Fruit fly (Drosophila melanogaster) whole organism, embryonic: Measurements from ENCODE around the gene DIP2.

Source experiments
- Asciz ChIP-seq: fragments of 200-800 bp; sonication (Bioruptor generic); optimal IDR thresholded peaks from 2 replicates; lab custom pipeline; 2017; ENCODE audit warnings: missing biosample characterization, mild to moderate bottlenecking, missing genetic modification characterization, missing genetic modification reagents
- BEAF-32 ChIP-seq: fragments of 200-800 bp; sonication (Bioruptor generic); optimal IDR thresholded peaks from 3 replicates; lab custom pipeline; 2017; ENCODE audit warnings: missing biosample characterization, missing genetic modification characterization, mild to moderate bottlenecking, moderate library complexity, missing genetic modification reagents
- CG10267 ChIP-seq: fragments of 200-800 bp; sonication (Bioruptor generic); optimal IDR thresholded peaks from 2 replicates; lab custom pipeline; 2018; ENCODE audit warnings: missing biosample characterization, mild to moderate bottlenecking, missing genetic modification characterization, moderate library complexity
- CG12071 ChIP-seq: fragments of 200-800 bp; sonication (Bioruptor generic); optimal IDR thresholded peaks from 3 replicates; lab custom pipeline; 2018; ENCODE audit warnings: missing biosample characterization, mild to moderate bottlenecking, missing genetic modification characterization
- CG12219 ChIP-seq: fragments of 200-800 bp; sonication (Bioruptor generic); optimal IDR thresholded peaks from 3 replicates; lab custom pipeline; 2018; ENCODE audit warnings: missing biosample characterization, mild to moderate bottlenecking, missing genetic modification characterization
- CG12659 ChIP-seq: fragments of 200-800 bp; sonication (Bioruptor generic); optimal IDR thresholded peaks from 3 replicates; lab custom pipeline; 2017; ENCODE audit warnings: mild to moderate bottlenecking, missing biosample characterization, missing genetic modification reagents, missing genetic modification characterization
- CG12744 ChIP-seq: fragments of 200-800 bp; sonication (Bioruptor generic); optimal IDR thresholded peaks from 2 replicates; lab custom pipeline; 2016; ENCODE audit warnings: missing biosample characterization, missing genetic modification characterization
- CG13287 ChIP-seq: fragments of 200-800 bp; sonication (Bioruptor generic); IDR thresholded peaks from 2 replicates; pipeline ENCODE4 v1.3.6; 2022; ENCODE audit warnings: missing biosample characterization, missing genetic modification characterization; ENCODE audit not compliant: partially characterized antibody
- CG14710 ChIP-seq: fragments of 200-800 bp; sonication (Bioruptor generic); optimal IDR thresholded peaks from 3 replicates; lab custom pipeline; 2019; ENCODE audit warnings: missing biosample characterization, mild to moderate bottlenecking, missing genetic modification characterization, moderate library complexity
- CG14860 ChIP-seq: fragments of 200-800 bp; sonication (Bioruptor generic); IDR thresholded peaks from 3 replicates; pipeline ENCODE4 v1.3.6; 2022; ENCODE audit warnings: missing biosample characterization, missing genetic modification characterization; ENCODE audit not compliant: partially characterized antibody
- CG15479 ChIP-seq: fragments of 200-800 bp; sonication (Bioruptor generic); optimal IDR thresholded peaks from 3 replicates; lab custom pipeline; 2019; ENCODE audit warnings: missing biosample characterization, mild to moderate bottlenecking, missing genetic modification characterization, moderate library complexity
- CG17385 ChIP-seq: fragments of 200-800 bp; sonication (Bioruptor generic); optimal IDR thresholded peaks from 3 replicates; lab custom pipeline; 2018; ENCODE audit warnings: missing biosample characterization, mild to moderate bottlenecking, missing genetic modification characterization
- CG17829 ChIP-seq: fragments of 200-800 bp; optimal IDR thresholded peaks from 2 replicates; lab custom pipeline; 2019; ENCODE audit warnings: missing biosample characterization, mild to moderate bottlenecking, missing genetic modification characterization, moderate library complexity
- CG2202 ChIP-seq: fragments of 200-800 bp; sonication (Bioruptor generic); optimal IDR thresholded peaks from 2 replicates; lab custom pipeline; 2018; ENCODE audit warnings: missing biosample characterization, mild to moderate bottlenecking, missing genetic modification characterization
- CG30020 ChIP-seq: fragments of 200-800 bp; optimal IDR thresholded peaks from 2 replicates; lab custom pipeline; 2019; ENCODE audit warnings: missing biosample characterization, mild to moderate bottlenecking, missing genetic modification characterization, moderate library complexity
- CG31224 ChIP-seq: fragments of 200-800 bp; sonication (Bioruptor generic); IDR thresholded peaks from 2 replicates; pipeline ENCODE4 v1.3.6; 2022; ENCODE audit warnings: missing biosample characterization, missing genetic modification characterization
- CG34422 ChIP-seq: fragments of 200-800 bp; sonication (Bioruptor generic); IDR thresholded peaks from 3 replicates; pipeline ENCODE4 v1.3.6; 2022; ENCODE audit warnings: missing biosample characterization, missing genetic modification characterization
- CG4617 ChIP-seq: fragments of 200-800 bp; sonication (Bioruptor generic); optimal IDR thresholded peaks from 3 replicates; lab custom pipeline; 2016; ENCODE audit warnings: missing biosample characterization, missing genetic modification characterization, borderline replicate concordance
- CG4820 ChIP-seq: fragments of 200-800 bp; sonication (Bioruptor generic); optimal IDR thresholded peaks from 3 replicates; lab custom pipeline; 2016; ENCODE audit warnings: missing biosample characterization, missing genetic modification characterization
- CG6175 ChIP-seq: fragments of 200-800 bp; sonication (Bioruptor generic); IDR thresholded peaks from 3 replicates; pipeline ENCODE4 v1.3.6; 2022; ENCODE audit warnings: missing biosample characterization, missing genetic modification characterization
- CG7745 ChIP-seq: fragments of 200-800 bp; sonication (Bioruptor generic); optimal IDR thresholded peaks from 2 replicates; lab custom pipeline; 2018; ENCODE audit warnings: missing biosample characterization, mild to moderate bottlenecking, missing genetic modification characterization, moderate library complexity
- CG8281 ChIP-seq: fragments of 200-800 bp; sonication (Bioruptor generic); optimal IDR thresholded peaks from 2 replicates; lab custom pipeline; 2018; ENCODE audit warnings: missing biosample characterization, mild to moderate bottlenecking, missing genetic modification characterization, moderate library complexity
- CG9797 ChIP-seq: fragments of 200-800 bp; sonication (Bioruptor generic); optimal IDR thresholded peaks from 3 replicates; lab custom pipeline; 2018; ENCODE audit warnings: missing biosample characterization, mild to moderate bottlenecking, missing genetic modification characterization
- CTCF ChIP-seq: fragments of 200-800 bp; sonication (Bioruptor generic); optimal IDR thresholded peaks from 2 replicates; lab custom pipeline; 2017; ENCODE audit warnings: missing biosample characterization, mild to moderate bottlenecking, missing genetic modification characterization, moderate library complexity
- D19B ChIP-seq: fragments of 200-800 bp; sonication (Bioruptor generic); optimal IDR thresholded peaks from 2 replicates; lab custom pipeline; 2017; ENCODE audit warnings: missing biosample characterization, mild to moderate bottlenecking, missing genetic modification characterization
- Deaf1 ChIP-seq: fragments of 200-800 bp; optimal IDR thresholded peaks from 3 replicates; lab custom pipeline; 2019; ENCODE audit warnings: missing biosample characterization, mild to moderate bottlenecking, missing genetic modification characterization, moderate library complexity
- Dek ChIP-seq: fragments of 200-800 bp; sonication (Bioruptor generic); optimal IDR thresholded peaks from 3 replicates; lab custom pipeline; 2019; ENCODE audit warnings: missing biosample characterization, mild to moderate bottlenecking, missing genetic modification characterization, moderate library complexity
- Dll ChIP-seq: fragments of 200-800 bp; sonication (Bioruptor generic); IDR thresholded peaks from 4 replicates; pipeline ENCODE4 v1.3.6; 2022; ENCODE audit warnings: missing biosample characterization, missing genetic modification characterization; ENCODE audit not compliant: partially characterized antibody
- Doc2 ChIP-seq: fragments of 200-800 bp; sonication (Bioruptor generic); IDR thresholded peaks from 2 replicates; pipeline ENCODE4 v1.3.6; 2022; ENCODE audit warnings: missing biosample characterization, missing genetic modification characterization
- Dp ChIP-seq: fragments of 200-800 bp; sonication (Bioruptor generic); optimal IDR thresholded peaks from 2 replicates; lab custom pipeline; 2018; ENCODE audit warnings: missing biosample characterization, mild to moderate bottlenecking, missing genetic modification characterization, moderate library complexity
- Fer1 ChIP-seq: fragments of 200-800 bp; sonication (Bioruptor generic); optimal IDR thresholded peaks from 2 replicates; lab custom pipeline; 2017; ENCODE audit warnings: missing biosample characterization, mild to moderate bottlenecking, missing genetic modification characterization
- Hmx ChIP-seq: fragments of 200-800 bp; sonication (Bioruptor generic); optimal IDR thresholded peaks from 2 replicates; lab custom pipeline; 2016; ENCODE audit warnings: missing biosample characterization, missing genetic modification characterization
- MESR4 ChIP-seq: fragments of 200-800 bp; sonication (Bioruptor generic); optimal IDR thresholded peaks from 2 replicates; lab custom pipeline; 2018; ENCODE audit warnings: missing biosample characterization, mild to moderate bottlenecking, missing genetic modification characterization, moderate library complexity
- Med ChIP-seq: fragments of 200-800 bp; sonication (Bioruptor generic); peaks from one replicate; lab custom pipeline; 2016; ENCODE audit warnings: missing biosample characterization, missing genetic modification characterization, mild to moderate bottlenecking, inconsistent platforms, moderate library complexity
- Sin3A ChIP-seq: fragments of >200 bp; optimal IDR thresholded peaks from 2 replicates; lab custom pipeline; 2018
- Stat92E ChIP-seq, 3 experiments: fragments of >200 bp in 2 of 3; fragments of 200-800 bp in 1 of 3; sonication (Bioruptor generic) in 1 of 3; optimal IDR thresholded peaks; 2 replicates each; lab custom pipeline; 2017 to 2019; ENCODE audit warnings: missing biosample characterization in 3 of 3, missing genetic modification characterization in 3 of 3, mild to moderate bottlenecking in 1 of 3, moderate library complexity in 1 of 3
- amos ChIP-seq: fragments of 200-800 bp; sonication (Bioruptor generic); IDR thresholded peaks from 2 replicates; pipeline ENCODE4 v1.3.6; 2022; ENCODE audit warnings: missing biosample characterization, missing genetic modification characterization; ENCODE audit not compliant: partially characterized antibody
- ap ChIP-seq: fragments of 200-800 bp; sonication (Bioruptor generic); IDR thresholded peaks from 2 replicates; pipeline ENCODE4 v1.3.6; 2022; ENCODE audit warnings: missing biosample characterization, missing genetic modification characterization
- ase ChIP-seq: fragments of 200-800 bp; sonication (Bioruptor generic); IDR thresholded peaks from 3 replicates; pipeline ENCODE4 v1.3.6; 2022; ENCODE audit warnings: missing biosample characterization, missing genetic modification characterization
- chm ChIP-seq: fragments of 200-800 bp; sonication (Bioruptor generic); IDR thresholded peaks from 2 replicates; pipeline ENCODE4 v1.3.6; 2022; ENCODE audit warnings: missing biosample characterization, missing genetic modification characterization
- crol ChIP-seq: fragments of 200-800 bp; sonication (Bioruptor generic); IDR thresholded peaks from 2 replicates; pipeline ENCODE4 v1.3.6; 2022; ENCODE audit warnings: missing biosample characterization, missing genetic modification characterization
- gfzf ChIP-seq: fragments of 200-800 bp; sonication (Bioruptor generic); optimal IDR thresholded peaks from 2 replicates; lab custom pipeline; 2016; ENCODE audit warnings: missing biosample characterization, mild to moderate bottlenecking, missing genetic modification characterization, moderate library complexity
- jumu ChIP-seq: fragments of 200-800 bp; sonication (Bioruptor generic); optimal IDR thresholded peaks from 3 replicates; lab custom pipeline; 2016; ENCODE audit warnings: missing biosample characterization, missing genetic modification characterization
- knrl ChIP-seq: fragments of 200-800 bp; sonication (Bioruptor generic); IDR thresholded peaks from 3 replicates; pipeline ENCODE4 v1.3.6; 2022; ENCODE audit warnings: missing biosample characterization, missing genetic modification characterization; ENCODE audit not compliant: partially characterized antibody
- oc ChIP-seq: fragments of 200-800 bp; sonication (Bioruptor generic); optimal IDR thresholded peaks from 2 replicates; lab custom pipeline; 2018; ENCODE audit warnings: missing biosample characterization, mild to moderate bottlenecking, missing genetic modification characterization, moderate library complexity
- pzg ChIP-seq: fragments of 200-800 bp; sonication (Bioruptor generic); optimal IDR thresholded peaks from 3 replicates; lab custom pipeline; 2018; ENCODE audit warnings: missing biosample characterization, mild to moderate bottlenecking, missing genetic modification characterization, moderate library complexity
- so ChIP-seq: fragments of 200-800 bp; sonication (Bioruptor generic); IDR thresholded peaks from 3 replicates; pipeline ENCODE4 v1.3.6; 2022; ENCODE audit warnings: missing biosample characterization, missing genetic modification characterization
- sqz ChIP-seq: fragments of 200-800 bp; sonication (Bioruptor generic); optimal IDR thresholded peaks from 3 replicates; lab custom pipeline; 2018; ENCODE audit warnings: missing biosample characterization, mild to moderate bottlenecking, missing genetic modification characterization
- stwl ChIP-seq: fragments of 200-800 bp; sonication (Bioruptor generic); optimal IDR thresholded peaks from 3 replicates; lab custom pipeline; 2018; ENCODE audit warnings: missing biosample characterization, mild to moderate bottlenecking, missing genetic modification characterization, moderate library complexity
- tin ChIP-seq: fragments of 200-800 bp; sonication (Bioruptor generic); optimal IDR thresholded peaks from 3 replicates; lab custom pipeline; 2016; ENCODE audit warnings: missing biosample characterization, missing genetic modification characterization

The DIP2 gene

dm6 chr3L:211200-211599 lies 46.6 kb downstream of the DIP2 start, which contains the start of gene Prp4k:
Prp4k (minus strand) TSS chr3L:211457.
- no peak for TF ChIP-seq tin
- TF ChIP-seq CG17385 (GFP tag; lab: Kevin White, UChicago), result peak; percentile 92
- TF ChIP-seq MESR4, result peak; percentile 97
- TF ChIP-seq sqz (GFP tag; lab: Kevin White, UChicago), result no peak
- TF ChIP-seq amos (GFP tag; lab: Robert Waterston, UW), result no peak; the same call in 1 of the 2 replicates
- TF ChIP-seq CG6175 (GFP tag; lab: Robert Waterston, UW), result 0 out of 3 replicates have a peak, but pooled peaks have one; percentile 11
- TF ChIP-seq CG17829 (tag; lab: Kevin White, UChicago), result peak; percentile 19
- TF ChIP-seq CG12219 (GFP tag; lab: Kevin White, UChicago), result no peak
- peak; percentile 11 for TF ChIP-seq BEAF-32 (GFP tag; lab: Kevin White, UChicago)
- TF ChIP-seq CG10267 (tag; lab: Kevin White, UChicago), result peak; percentile 4
- TF ChIP-seq CG12744 (GFP tag; lab: Kevin White, UChicago), result no peak
- peak; percentile 63 for TF ChIP-seq CG12659 (GFP tag; lab: Kevin White, UChicago)
- no peak for TF ChIP-seq knrl (GFP tag; lab: Robert Waterston, UW)
- TF ChIP-seq CG7745 (tag; lab: Kevin White, UChicago), result no peak
- TF ChIP-seq Deaf1 (tag; lab: Kevin White, UChicago), result peak; percentile 58
- TF ChIP-seq Dll (GFP tag; lab: Robert Waterston, UW), result 0 out of 4 replicates have a peak, but pooled peaks have one; percentile 33
- no peak for TF ChIP-seq CG12071
- no peak for TF ChIP-seq CG4820
- TF ChIP-seq ap (GFP tag; lab: Robert Waterston, UW), result no peak
- TF ChIP-seq CG2202 (tag; lab: Kevin White, UChicago), result no peak
- TF ChIP-seq Fer1 (GFP tag; lab: Kevin White, UChicago), result peak; percentile 21
- no peak for TF ChIP-seq oc
- no peak for TF ChIP-seq Hmx (GFP tag; lab: Kevin White, UChicago)
- TF ChIP-seq Dek (tag; lab: Kevin White, UChicago), result no peak
- peak; percentile 0 for TF ChIP-seq CTCF (GFP tag; lab: Kevin White, UChicago)
- TF ChIP-seq jumu (GFP tag; lab: Kevin White, UChicago), result no peak
- TF ChIP-seq crol (GFP tag; lab: Robert Waterston, UW), result peak; percentile 42; the same call in 1 of the 2 replicates
- peak; percentile 44; the same call in 1 of the 2 replicates for TF ChIP-seq CG13287 (GFP tag; lab: Robert Waterston, UW)
- TF ChIP-seq Doc2 (GFP tag; lab: Robert Waterston, UW), result no peak
- TF ChIP-seq CG14710 (tag; lab: Kevin White, UChicago), result peak; percentile 37
- TF ChIP-seq CG4617 (GFP tag; lab: Kevin White, UChicago), result peak; percentile 87
- TF ChIP-seq so (GFP tag; lab: Robert Waterston, UW), result no peak
- no peak for TF ChIP-seq chm (GFP tag; lab: Robert Waterston, UW)
- no peak for TF ChIP-seq CG15479
- TF ChIP-seq gfzf (GFP tag; lab: Kevin White, UChicago), result peak; percentile 67
- peak; percentile 4 for TF ChIP-seq CG30020 (tag; lab: Kevin White, UChicago)
- TF ChIP-seq CG8281 (tag; lab: Kevin White, UChicago), result no peak
- TF ChIP-seq D19B (GFP tag; lab: Kevin White, UChicago), result no peak
- peak; percentile 4 for TF ChIP-seq Dp
- peak; percentile 50 for TF ChIP-seq pzg (GFP tag; lab: Kevin White, UChicago)
- peak; percentile 70 for TF ChIP-seq Med (GFP tag; lab: Kevin White, UChicago)
- TF ChIP-seq Sin3A (lab: Kevin White, UChicago), result no peak
- TF ChIP-seq CG9797 (GFP tag; lab: Kevin White, UChicago), result peak; percentile 62
- TF ChIP-seq ase, result no peak
- TF ChIP-seq CG31224 (GFP tag; lab: Robert Waterston, UW), result no peak
- TF ChIP-seq stwl (tag; lab: Kevin White, UChicago), result peak; percentile 50
- TF ChIP-seq CG34422, result peak; percentile 27; the same call in 1 of the 3 replicates
- TF ChIP-seq Stat92E (GFP tag; optimal IDR thresholded peaks at IDR 0.05; lab: Kevin White, UChicago), result peak in 1 of 3 experiments; percentile 33
- TF ChIP-seq Asciz (GFP tag; lab: Kevin White, UChicago), result no peak
- 0 out of 3 replicates have a peak, but pooled peaks have one; percentile 26 for TF ChIP-seq CG14860
